Worm (Caenorhabditis elegans) whole organism, early embryonic: ENCODE results near the gene nprl-2.
"Not testable (repeated sequence)": the region's sequence is repeated elsewhere in the genome, so short reads cannot be mapped to it uniquely, and the experiment has no call there.

Source experiments
- B0310.2 ChIP-seq: sonication (generic microtip); optimal IDR thresholded peaks from 2 replicates; lab custom pipeline; 2016; ENCODE audit warnings: mild to moderate bottlenecking, missing genetic modification characterization, missing compliant biosample characterization
- F13C5.2 ChIP-seq: sonication (generic microtip); optimal IDR thresholded peaks from 2 replicates; lab custom pipeline; 2017; ENCODE audit warnings: mild to moderate bottlenecking, missing genetic modification characterization, inconsistent platforms, missing compliant biosample characterization
- aly-1 ChIP-seq: sonication (generic microtip); optimal IDR thresholded peaks from 2 replicates; lab custom pipeline; 2016; ENCODE audit warnings: missing genetic modification characterization, missing compliant biosample characterization
- ama-1 ChIP-seq: fragments of 150-350 bp; optimal IDR thresholded peaks from 2 replicates; lab custom pipeline; 2014
- ceh-13 ChIP-seq: fragments of 200-800 bp; sonication (Bioruptor generic); optimal IDR thresholded peaks from 2 replicates; lab custom pipeline; 2018; ENCODE audit warnings: mild to moderate bottlenecking, missing genetic modification characterization, missing compliant biosample characterization
- ceh-36 ChIP-seq: sonication (generic microtip); optimal IDR thresholded peaks from 2 replicates; lab custom pipeline; 2016; ENCODE audit warnings: missing genetic modification characterization, inconsistent platforms, missing compliant biosample characterization
- ets-7 ChIP-seq: sonication (generic microtip); optimal IDR thresholded peaks from 2 replicates; lab custom pipeline; 2016; ENCODE audit warnings: missing genotype, missing genetic modification characterization, missing compliant biosample characterization
- flt-1 ChIP-seq: fragments of 200-800 bp; sonication (Bioruptor generic); IDR thresholded peaks from 2 replicates; pipeline ENCODE4 v1.3.6; 2022; ENCODE audit warnings: missing genetic modification characterization, missing compliant biosample characterization
- hmbx-1 ChIP-seq: sonication (generic microtip); optimal IDR thresholded peaks from 2 replicates; lab custom pipeline; 2016; ENCODE audit warnings: mild to moderate bottlenecking, missing genetic modification characterization, missing compliant biosample characterization
- hmg-4 ChIP-seq: fragments of 200-800 bp; sonication (Bioruptor generic); optimal IDR thresholded peaks from 2 replicates; lab custom pipeline; 2018; ENCODE audit warnings: mild to moderate bottlenecking, missing genetic modification characterization, missing compliant biosample characterization
- hnd-1 ChIP-seq: sonication (generic microtip); optimal IDR thresholded peaks from 2 replicates; lab custom pipeline; 2016; ENCODE audit warnings: missing genetic modification characterization, missing compliant biosample characterization
- pes-1 ChIP-seq: fragments of 200-800 bp; sonication (Bioruptor generic); IDR thresholded peaks from 2 replicates; pipeline ENCODE4 v1.3.6; 2022; ENCODE audit warnings: missing genetic modification reagents, missing genetic modification characterization, missing compliant biosample characterization
- scrt-1 ChIP-seq: fragments of 200-800 bp; sonication (Bioruptor generic); IDR thresholded peaks from 2 replicates; pipeline ENCODE4 v1.3.6; 2022; ENCODE audit warnings: missing genetic modification characterization, missing compliant biosample characterization
- sea-1 ChIP-seq: fragments of 200-800 bp; sonication (Bioruptor generic); conservative IDR thresholded peaks from 2 replicates; pipeline ENCODE4 v1.3.6; 2022; ENCODE audit warnings: missing genetic modification characterization, missing compliant biosample characterization
- tbx-11 ChIP-seq: fragments of 200-800 bp; sonication (Bioruptor generic); IDR thresholded peaks from 2 replicates; pipeline ENCODE4 v1.3.6; 2022; ENCODE audit warnings: missing genetic modification characterization, missing compliant biosample characterization
- tbx-37 ChIP-seq: fragments of 200-800 bp; sonication (Bioruptor generic); conservative IDR thresholded peaks from 2 replicates; pipeline ENCODE4 v1.3.6; 2022; ENCODE audit warnings: missing genetic modification reagents, missing genetic modification characterization, missing compliant biosample characterization
- tra-4 ChIP-seq: sonication (generic microtip); optimal IDR thresholded peaks from 2 replicates; lab custom pipeline; 2017; ENCODE audit warnings: missing genetic modification characterization, missing compliant biosample characterization

nprl-2 gene

DNA sequence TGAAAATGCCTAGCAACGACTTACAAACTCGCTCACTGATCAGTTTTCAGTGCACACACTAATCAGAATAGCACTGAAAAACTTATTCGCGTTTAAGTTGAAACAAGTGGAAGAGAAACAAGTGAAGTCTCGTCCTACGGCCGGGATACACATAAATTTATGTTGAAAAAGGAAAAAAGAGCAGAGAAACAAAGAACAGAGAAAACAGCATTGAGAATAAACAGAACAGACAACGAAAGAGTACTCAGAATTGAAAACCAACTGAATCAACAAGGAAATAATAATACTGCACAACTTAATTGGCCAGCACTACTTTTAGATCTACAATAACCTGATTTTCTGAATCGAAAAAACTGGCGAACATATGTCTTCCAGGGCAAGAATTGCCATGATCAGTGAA is 2.3 kb upstream of the nprl-2 start, which contains the start of gene F49E8.6:
Gene F49E8.6, minus strand, starts transcription at position 317 of the 400 bp plus-strand sequence.
- TF ChIP-seq flt-1 (GFP tag; lab: Robert Waterston, UW), result no peak
- no peak for TF ChIP-seq ama-1 (lab: Kevin White, UChicago)
- TF ChIP-seq pes-1 (GFP tag; lab: Robert Waterston, UW), result no peak
- TF ChIP-seq F13C5.2 (tag; lab: Kevin White, UChicago), result no peak
- TF ChIP-seq B0310.2 (tag; lab: Kevin White, UChicago), result no peak
- no peak for TF ChIP-seq ets-7
- TF ChIP-seq hnd-1, result no peak
- no peak for TF ChIP-seq sea-1 (GFP tag; lab: Robert Waterston, UW)
- TF ChIP-seq tbx-37 (GFP tag; lab: Robert Waterston, UW), result no peak

DNA sequence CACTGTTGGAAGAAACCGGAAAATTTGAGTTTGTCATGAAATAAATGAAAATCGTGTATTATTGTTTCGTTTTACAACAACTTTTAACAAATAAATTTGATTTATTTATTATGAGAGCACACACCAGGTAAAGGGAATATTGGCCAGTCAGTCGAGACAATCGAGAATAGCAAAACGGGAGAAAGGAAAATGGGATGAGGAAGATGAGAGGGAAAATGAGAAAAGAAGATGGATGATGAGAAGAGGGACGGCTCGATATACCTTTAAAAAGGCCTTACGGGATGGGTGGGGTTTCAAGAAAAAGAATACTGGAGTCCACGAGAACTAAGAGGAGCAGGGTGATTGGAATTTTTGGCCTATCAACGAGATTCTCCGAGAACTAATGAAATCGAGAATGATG is 2.0 kb downstream of the nprl-2 start:
- no peak for TF ChIP-seq hmg-4 (GFP tag; lab: Kevin White, UChicago)
- TF ChIP-seq ama-1 (lab: Kevin White, UChicago), result no peak
- TF ChIP-seq tbx-37 (GFP tag; lab: Robert Waterston, UW), result no peak
- TF ChIP-seq flt-1 (GFP tag; lab: Robert Waterston, UW), result no peak
- TF ChIP-seq hnd-1, result no peak
- TF ChIP-seq sea-1 (GFP tag; lab: Robert Waterston, UW), result no peak
- TF ChIP-seq tra-4 (tag; lab: Kevin White, UChicago), result no peak
- TF ChIP-seq ceh-36 (tag; lab: Kevin White, UChicago), result no peak
- TF ChIP-seq F13C5.2 (tag; lab: Kevin White, UChicago), result no peak
- TF ChIP-seq pes-1 (GFP tag; lab: Robert Waterston, UW), result no peak
- no peak for TF ChIP-seq scrt-1 (GFP tag; lab: Robert Waterston, UW)
- no peak for TF ChIP-seq ceh-13 (GFP tag; lab: Kevin White, UChicago)
- TF ChIP-seq hmbx-1, result no peak
- no peak for TF ChIP-seq B0310.2 (tag; lab: Kevin White, UChicago)
- no peak for TF ChIP-seq aly-1 (tag; lab: Kevin White, UChicago)
- no peak for TF ChIP-seq tbx-11 (GFP tag; lab: Robert Waterston, UW)
- TF ChIP-seq ets-7, result no peak

DNA sequence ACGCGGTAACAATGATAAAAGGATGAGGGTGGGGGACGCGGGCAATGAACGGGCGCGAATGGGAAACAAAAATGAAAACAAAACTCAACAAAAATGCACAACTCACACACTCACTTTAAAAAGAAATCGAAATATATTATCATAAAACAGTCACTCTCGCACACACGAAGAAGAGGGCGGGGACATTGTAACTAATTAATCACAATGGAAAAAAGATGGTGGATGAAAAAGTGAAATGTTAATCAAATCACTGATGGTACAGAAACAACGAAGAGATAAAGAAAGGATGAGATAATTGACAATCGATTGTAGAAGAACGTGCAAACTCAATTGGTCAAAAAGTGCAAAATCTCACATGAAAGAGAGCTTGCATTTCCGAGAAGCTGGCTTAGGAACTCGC is 2.6 kb downstream of the nprl-2 start:
- no peak for TF ChIP-seq ceh-13 (GFP tag; lab: Kevin White, UChicago)
- TF ChIP-seq hmg-4 (GFP tag; lab: Kevin White, UChicago), result no peak

DNA sequence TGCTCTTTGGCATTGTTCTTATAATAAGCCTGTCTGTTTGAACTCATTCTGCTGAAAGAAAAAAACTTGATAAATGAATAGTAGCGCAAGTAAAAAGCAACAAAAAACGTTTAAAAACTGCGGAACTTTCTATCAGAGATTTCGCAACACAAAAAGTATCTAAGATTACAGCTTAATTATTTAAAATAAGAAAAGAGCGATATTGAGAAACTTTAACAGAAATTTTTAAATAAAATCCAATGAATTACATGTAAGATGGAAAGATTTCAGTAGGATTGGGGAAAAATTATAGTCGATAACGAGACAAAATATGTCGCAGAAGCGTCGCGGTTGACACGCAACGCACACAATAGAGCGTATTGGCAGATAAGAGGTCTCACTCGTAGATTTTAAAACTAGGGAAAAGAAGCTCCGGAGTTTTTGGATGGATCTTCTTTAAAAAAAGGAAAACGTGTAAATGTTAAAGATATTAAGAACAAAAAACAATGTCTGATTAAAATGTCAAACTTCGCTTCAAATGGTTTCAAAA is 5.1 kb downstream of the nprl-2 start, which contains the start of gene ima-3:
Gene ima-3, minus strand, starts transcription at position 51 of the 529 bp plus-strand sequence.
- TF ChIP-seq B0310.2 (tag; lab: Kevin White, UChicago) (no peak), tbx-37 (GFP tag; lab: Robert Waterston, UW) (0 out of 2 replicates have a peak, but pooled peaks have one; percentile 21)

DNA sequence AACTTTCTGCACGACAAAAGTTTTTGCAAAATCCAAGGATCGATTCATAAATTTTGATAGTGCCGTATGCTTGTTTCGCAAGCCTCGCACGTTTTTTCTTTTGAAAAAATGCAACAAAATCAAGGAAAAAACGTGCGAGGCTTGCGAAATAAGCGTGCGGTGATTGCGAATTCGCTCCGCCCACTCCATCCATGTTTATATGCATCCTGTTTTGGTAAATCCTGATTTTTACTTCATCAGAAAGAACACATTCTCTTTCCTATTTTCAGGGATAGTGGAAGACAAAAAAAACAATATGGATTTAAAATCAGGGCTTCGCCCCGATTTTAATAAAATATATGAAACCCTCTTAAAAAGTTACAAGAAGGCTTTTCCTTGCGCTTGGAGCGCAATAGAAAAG is 7.2 kb downstream of the nprl-2 start, which contains the start of gene F32E10.9:
Gene F32E10.9, minus strand, starts transcription at position 101 of the 400 bp plus-strand sequence.
- not testable (repeated sequence) for TF ChIP-seq pes-1 (GFP tag; lab: Robert Waterston, UW); ets-7; tbx-11 (GFP tag; lab: Robert Waterston, UW)

DNA sequence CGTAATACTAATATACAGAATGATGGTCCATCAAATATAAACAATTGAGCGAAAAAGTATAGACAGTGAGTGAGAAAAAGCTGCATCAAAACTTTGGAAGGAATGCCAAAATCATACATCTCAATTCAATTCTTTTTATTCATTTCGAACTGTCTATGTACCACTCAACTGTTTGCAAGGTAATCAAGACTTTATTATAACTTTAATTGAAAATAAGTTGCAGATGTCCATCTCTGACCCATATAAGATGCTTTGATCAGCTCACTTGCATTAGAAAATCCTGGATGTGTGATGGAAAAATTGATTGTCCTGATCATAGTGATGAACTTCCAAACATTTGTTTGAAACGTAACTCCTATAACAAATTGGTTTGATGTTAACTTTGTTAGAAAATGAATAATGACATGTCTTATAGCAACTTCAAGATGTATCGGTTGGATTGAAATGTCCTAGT is 11.0 kb downstream of the nprl-2 start, which contains the start of gene F32E10.8:
Gene F32E10.8, plus strand, starts transcription at position 51 of the 454 bp plus-strand sequence.
- no peak for TF ChIP-seq tbx-37 (GFP tag; lab: Robert Waterston, UW)
- TF ChIP-seq F13C5.2 (tag; lab: Kevin White, UChicago), result no peak
- no peak for TF ChIP-seq B0310.2 (tag; lab: Kevin White, UChicago)
- no peak for TF ChIP-seq ama-1 (lab: Kevin White, UChicago)
- no peak for TF ChIP-seq flt-1 (GFP tag; lab: Robert Waterston, UW)
- no peak for TF ChIP-seq scrt-1 (GFP tag; lab: Robert Waterston, UW)
- TF ChIP-seq tra-4 (tag; lab: Kevin White, UChicago), result no peak

DNA sequence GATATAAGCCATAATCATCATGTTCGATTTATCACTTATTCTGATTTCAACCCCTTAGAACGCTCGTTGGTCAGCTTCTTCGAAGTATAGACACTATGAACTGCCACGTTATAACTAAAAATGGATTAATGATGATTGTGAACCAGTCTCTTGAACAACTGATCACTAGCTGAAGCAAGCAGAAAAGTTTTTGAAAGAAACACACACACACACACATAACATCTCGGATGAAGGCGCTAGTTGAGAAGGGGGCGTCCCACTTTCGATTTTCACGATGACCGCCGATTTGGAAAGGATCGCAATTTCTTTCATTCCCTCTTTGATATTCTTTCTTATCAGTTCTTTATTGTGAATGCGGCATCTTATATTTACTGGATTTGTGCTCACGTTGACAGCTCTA is 12.0 kb downstream of the nprl-2 start, which contains the start of gene clec-180:
Gene clec-180, plus strand, starts transcription at position 301 of the 400 bp plus-strand sequence.
- no peak for TF ChIP-seq B0310.2 (tag; lab: Kevin White, UChicago)
- no peak for TF ChIP-seq ceh-36 (tag; lab: Kevin White, UChicago)
- TF ChIP-seq F13C5.2 (tag; lab: Kevin White, UChicago), result no peak
- no peak for TF ChIP-seq aly-1 (tag; lab: Kevin White, UChicago)
- TF ChIP-seq flt-1 (GFP tag; lab: Robert Waterston, UW), result no peak
- no peak for TF ChIP-seq pes-1 (GFP tag; lab: Robert Waterston, UW)
- TF ChIP-seq hnd-1, result no peak
- TF ChIP-seq hmbx-1, result no peak
- TF ChIP-seq ets-7, result no peak
- no peak for TF ChIP-seq ama-1 (lab: Kevin White, UChicago)
- no peak for TF ChIP-seq sea-1 (GFP tag; lab: Robert Waterston, UW)
- no peak for TF ChIP-seq tra-4 (tag; lab: Kevin White, UChicago)
- no peak for TF ChIP-seq ceh-13 (GFP tag; lab: Kevin White, UChicago)

DNA sequence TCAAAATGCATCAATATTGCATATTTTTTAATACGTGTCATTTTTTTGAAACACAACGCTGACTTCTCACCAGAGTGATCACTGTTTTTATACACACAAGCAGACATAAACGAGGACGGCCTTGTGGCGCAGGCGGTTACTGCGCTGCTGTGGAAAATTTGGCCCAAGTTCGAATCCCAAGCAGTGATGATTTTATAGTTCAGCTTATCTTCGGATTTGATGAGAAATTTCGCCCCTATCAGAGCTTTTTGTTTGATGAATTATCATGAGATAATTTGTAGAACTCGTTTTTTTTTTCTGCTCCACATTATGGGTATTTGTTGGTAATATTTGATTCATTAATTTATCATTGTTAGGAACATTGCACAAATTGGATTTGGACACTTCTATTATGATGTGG is 17.3 kb downstream of the nprl-2 start:
- peak; percentile 96 for TF ChIP-seq tra-4 (tag; lab: Kevin White, UChicago)
- peak; percentile 5 for TF ChIP-seq ama-1 (lab: Kevin White, UChicago)
- TF ChIP-seq F13C5.2 (tag; lab: Kevin White, UChicago), result peak; percentile 95
- peak; percentile 87 for TF ChIP-seq ceh-13 (GFP tag; lab: Kevin White, UChicago)
- peak; percentile 96 for TF ChIP-seq ceh-36 (tag; lab: Kevin White, UChicago)
- peak; percentile 97 for TF ChIP-seq flt-1 (GFP tag; lab: Robert Waterston, UW)
- peak; percentile 84 for TF ChIP-seq hmbx-1
- peak; percentile 95 for TF ChIP-seq scrt-1 (GFP tag; lab: Robert Waterston, UW)
- TF ChIP-seq sea-1 (GFP tag; lab: Robert Waterston, UW), result peak; percentile 97
- TF ChIP-seq tbx-11 (GFP tag; lab: Robert Waterston, UW), result peak; percentile 92
- TF ChIP-seq ets-7, result peak; percentile 90
- peak; percentile 96 for TF ChIP-seq hnd-1
- TF ChIP-seq B0310.2 (tag; lab: Kevin White, UChicago), result peak; percentile 94
- TF ChIP-seq aly-1 (tag; lab: Kevin White, UChicago), result peak; percentile 95
- TF ChIP-seq hmg-4 (GFP tag; lab: Kevin White, UChicago), result peak; percentile 99
- peak; percentile 96 for TF ChIP-seq pes-1 (GFP tag; lab: Robert Waterston, UW)
- TF ChIP-seq tbx-37 (GFP tag; lab: Robert Waterston, UW), result peak; percentile 97
